Worm (Caenorhabditis elegans) whole organism, L2 larva: ENCODE results near the gene rhr-2.

Experiments used
- R02D3.7 ChIP-seq: fragments of 150-350 bp; optimal IDR thresholded peaks from 2 replicates; lab custom pipeline; 2014; ENCODE audit warnings: missing biosample characterization, missing genetic modification characterization
- nhr-11 ChIP-seq: fragments of 150-350 bp; optimal IDR thresholded peaks from 2 replicates; lab custom pipeline; 2014; ENCODE audit warnings: missing biosample characterization, missing genetic modification characterization
- peb-1 ChIP-seq: fragments of 150-350 bp; optimal IDR thresholded peaks from 2 replicates; lab custom pipeline; 2014; ENCODE audit warnings: missing biosample characterization, missing genetic modification characterization

DNA sequence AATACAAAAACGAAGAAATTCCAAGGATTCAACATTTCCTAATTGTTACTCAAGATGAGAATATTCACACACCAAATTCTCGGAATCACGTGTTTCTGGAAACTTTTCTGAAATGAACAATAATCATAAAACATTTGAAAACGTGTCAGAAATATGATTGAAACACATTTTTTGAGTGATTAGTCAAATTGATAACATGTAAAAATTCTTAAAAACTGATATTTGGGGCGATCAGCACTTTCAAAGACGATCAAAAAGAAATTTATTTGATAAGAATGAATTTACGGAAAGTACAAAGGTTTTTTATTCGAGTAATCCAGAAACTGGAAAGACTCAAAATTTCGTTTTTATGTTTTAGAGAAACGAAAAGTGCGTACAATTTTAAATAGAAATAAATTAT is 14.2 kb downstream of the rhr-2 start, which contains the start of gene tre-3:
- no peak for TF ChIP-seq nhr-11 (tag; lab: Kevin White, UChicago)
- no peak for TF ChIP-seq peb-1 (tag; lab: Kevin White, UChicago)
- TF ChIP-seq R02D3.7 (tag; lab: Kevin White, UChicago), result no peak
